Worm (Caenorhabditis elegans) whole organism, young adult: ENCODE data around the gene F52H3.11.

Source experiments
- B0019.2 ChIP-seq: fragments of 200-800 bp; sonication (Bioruptor generic); conservative IDR thresholded peaks from 2 replicates; pipeline ENCODE4 v1.3.6; 2022; ENCODE audit warnings: missing genetic modification reagents, missing genetic modification characterization, missing compliant biosample characterization
- Y67H2A.10 ChIP-seq: fragments of 200-800 bp; sonication (Bioruptor generic); conservative IDR thresholded peaks from 2 replicates; pipeline ENCODE4 v1.3.6; 2022; ENCODE audit warnings: missing genetic modification reagents, missing genetic modification characterization, missing compliant biosample characterization
- ama-1 ChIP-seq, 3 experiments: fragments of 150-350 bp in 1 of 3; sonication (generic microtip) in 2 of 3; optimal IDR thresholded peaks; 2 replicates each; lab custom pipeline; 2014 to 2018; ENCODE audit warnings: missing biosample characterization in 2 of 3, missing genetic modification characterization in 2 of 3, missing genetic modification reagents in 2 of 3
- atf-7 ChIP-seq: sonication (generic microtip); optimal IDR thresholded peaks from 2 replicates; lab custom pipeline; 2017; ENCODE audit warnings: mild to moderate bottlenecking, missing genetic modification characterization, missing compliant biosample characterization
- ccch-3 ChIP-seq: fragments of 200-800 bp; sonication (Bioruptor generic); optimal IDR thresholded peaks from 2 replicates; lab custom pipeline; 2018; ENCODE audit warnings: mild to moderate bottlenecking, missing genetic modification characterization, missing compliant biosample characterization
- cebp-2 ChIP-seq: fragments of 200-800 bp; sonication (Bioruptor generic); IDR thresholded peaks from 2 replicates; pipeline ENCODE4 v1.3.6; 2022; ENCODE audit warnings: missing genetic modification characterization, missing compliant biosample characterization
- lin-40 ChIP-seq: sonication (generic microtip); optimal IDR thresholded peaks from 2 replicates; lab custom pipeline; 2016; ENCODE audit warnings: missing genetic modification characterization, mild to moderate bottlenecking, missing compliant biosample characterization, missing genotype, missing genetic modification reagents
- pbrm-1 ChIP-seq: fragments of 200-800 bp; sonication (Bioruptor generic); IDR thresholded peaks from 2 replicates; pipeline ENCODE4 v1.3.6; 2022; ENCODE audit warnings: missing genetic modification reagents, missing genetic modification characterization, missing compliant biosample characterization
- pha-4 ChIP-seq: fragments of 150-350 bp; sonication (generic microtip); optimal IDR thresholded peaks from 2 replicates; lab custom pipeline; 2014; ENCODE audit warnings: missing biosample characterization, missing genetic modification reagents, missing genetic modification characterization
- rcor-1 ChIP-seq: fragments of 200-800 bp; sonication (Bioruptor generic); IDR thresholded peaks from 2 replicates; pipeline ENCODE4 v1.3.6; 2022; ENCODE audit warnings: missing genetic modification reagents, missing genetic modification characterization, missing compliant biosample characterization
- ztf-26 ChIP-seq: sonication (generic microtip); optimal IDR thresholded peaks from 2 replicates; lab custom pipeline; 2017; ENCODE audit warnings: missing genetic modification characterization, missing compliant biosample characterization
- ztf-3 ChIP-seq: fragments of 200-800 bp; sonication (Bioruptor generic); optimal IDR thresholded peaks from 2 replicates; lab custom pipeline; 2018; ENCODE audit warnings: mild to moderate bottlenecking, missing genetic modification characterization, missing compliant biosample characterization

ce11 chrII:10007917-10008316 is 37.0 kb downstream of the F52H3.11 start, which contains the start of gene ZK892.5:
- TF ChIP-seq ccch-3 (GFP tag; lab: Kevin White, UChicago) (no peak), cebp-2 (GFP tag; lab: Robert Waterston, UW) (no peak), atf-7 (tag; lab: Kevin White, UChicago) (no peak), B0019.2 (GFP tag; lab: Robert Waterston, UW) (no peak), ama-1 (optimal IDR thresholded peaks at IDR 0.05; lab: Kevin White, UChicago) (no peak), ama-1 (GFP tag; optimal IDR thresholded peaks at IDR 0.05; lab: Kevin White, UChicago) (no peak), lin-40 (tag; lab: Kevin White, UChicago) (no peak), ztf-3 (GFP tag; lab: Kevin White, UChicago) (no peak), Y67H2A.10 (GFP tag; lab: Robert Waterston, UW) (no peak), pha-4 (tag; lab: Kevin White, UChicago) (no peak), ztf-26 (tag; lab: Kevin White, UChicago) (no peak), rcor-1 (GFP tag; lab: Robert Waterston, UW) (no peak), pbrm-1 (no peak)
